Fruit fly (Drosophila melanogaster): ENCODE results near the gene tal-2A.

dm6 chr3R:13831596-13832119, 18.7 kb downstream of the tal-2A start:
- no peak for TF ChIP-seq CG8478 (optimal IDR thresholded peaks at IDR 0.05)
- TF ChIP-seq CTCF (optimal IDR thresholded peaks at IDR 0.05) = no peak

Data from S2 (cell line).